Worm (Caenorhabditis elegans): Measurements from ENCODE around the gene B0280.7.

B0280.7 gene

DNA sequence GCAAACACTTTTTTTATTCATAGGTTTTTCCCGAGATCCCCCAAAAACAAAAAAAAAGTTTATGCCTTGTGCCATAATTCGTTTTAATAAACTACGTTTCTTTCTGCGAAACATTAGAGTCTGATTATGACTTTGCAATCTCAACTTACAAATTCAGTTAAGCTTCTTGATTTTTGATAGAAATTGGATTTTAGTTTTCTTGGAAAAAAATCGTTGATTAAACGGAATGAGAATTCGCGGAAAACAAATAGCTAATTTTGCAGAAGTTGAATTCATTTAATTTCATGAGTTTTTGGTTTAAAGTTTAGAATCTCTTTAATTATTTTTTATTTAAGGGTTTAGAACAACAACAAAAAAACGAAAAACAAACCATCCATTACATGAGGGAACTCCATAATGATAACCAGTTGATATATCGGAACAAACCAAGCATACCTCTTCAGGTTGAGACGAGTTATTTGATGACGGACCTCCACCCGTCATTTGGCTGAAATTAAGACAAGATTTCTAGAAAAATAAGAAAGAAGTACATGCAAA lies 3.3 kb upstream of the B0280.7 start, which contains the start of gene nhr-10:
TSS of gene nhr-10 (minus strand) at position 487 of the 537 bp plus-strand sequence.
- no peak for TF ChIP-seq lin-39 (tag; optimal IDR thresholded peaks at IDR 0.05)
- no peak for TF ChIP-seq nhr-12 (tag; optimal IDR thresholded peaks at IDR 0.05)
- TF ChIP-seq sma-9 (GFP tag; optimal IDR thresholded peaks at IDR 0.05), result peak; percentile 37
- TF ChIP-seq sma-9 (tag; optimal IDR thresholded peaks at IDR 0.05), result no peak
- peak; percentile 81 for TF ChIP-seq nhr-21 (tag; optimal IDR thresholded peaks at IDR 0.05)
- no peak for TF ChIP-seq lin-11 (tag; optimal IDR thresholded peaks at IDR 0.05)
- TF ChIP-seq nhr-129 (tag; optimal IDR thresholded peaks at IDR 0.05), result no peak
- peak; percentile 13 for TF ChIP-seq ztf-4 (tag; optimal IDR thresholded peaks at IDR 0.05)
- peak; percentile 11 for TF ChIP-seq crh-2 (tag; optimal IDR thresholded peaks at IDR 0.05)
- no peak for TF ChIP-seq ztf-1 (GFP tag; conservative IDR thresholded peaks at IDR 0.05)
- peak; percentile 61 for TF ChIP-seq dmd-4 (tag; optimal IDR thresholded peaks at IDR 0.05)
- TF ChIP-seq lsy-2 (tag; optimal IDR thresholded peaks at IDR 0.05), result peak in 1 of 2 experiments; percentile 40

DNA sequence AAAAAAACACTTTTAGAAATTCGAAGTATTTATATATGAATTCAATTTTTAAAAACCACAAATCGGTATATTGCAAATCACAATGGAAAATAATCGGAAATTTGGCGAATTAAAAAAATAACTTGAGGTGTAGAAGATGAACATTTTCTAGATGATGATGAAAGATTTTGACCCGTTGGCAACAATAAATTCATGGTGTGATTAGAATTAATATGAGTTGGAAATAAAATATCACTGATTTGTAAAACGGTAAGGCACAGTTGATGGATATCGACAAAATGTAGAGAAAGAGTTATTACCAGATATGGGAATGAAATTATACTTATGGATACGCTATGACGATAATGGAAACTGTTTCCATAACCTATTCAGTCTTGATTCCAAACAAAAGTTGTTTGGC lies 592 bp upstream of the B0280.7 start:
- TF ChIP-seq mbf-1 (tag; optimal IDR thresholded peaks at IDR 0.05) (no peak), R02D3.7 (tag; optimal IDR thresholded peaks at IDR 0.05) (no peak), unc-55 (GFP tag; optimal IDR thresholded peaks at IDR 0.05) (no peak), nhr-25 (tag; optimal IDR thresholded peaks at IDR 0.05) (no peak), ztf-4 (tag; optimal IDR thresholded peaks at IDR 0.05) (no peak), ama-1 (optimal IDR thresholded peaks at IDR 0.05) (no peak), unc-39 (tag; optimal IDR thresholded peaks at IDR 0.05) (no peak), alr-1 (tag; optimal IDR thresholded peaks at IDR 0.05) (no peak), peb-1 (tag; optimal IDR thresholded peaks at IDR 0.05) (no peak), nhr-10 (tag; optimal IDR thresholded peaks at IDR 0.05) (no peak)

DNA sequence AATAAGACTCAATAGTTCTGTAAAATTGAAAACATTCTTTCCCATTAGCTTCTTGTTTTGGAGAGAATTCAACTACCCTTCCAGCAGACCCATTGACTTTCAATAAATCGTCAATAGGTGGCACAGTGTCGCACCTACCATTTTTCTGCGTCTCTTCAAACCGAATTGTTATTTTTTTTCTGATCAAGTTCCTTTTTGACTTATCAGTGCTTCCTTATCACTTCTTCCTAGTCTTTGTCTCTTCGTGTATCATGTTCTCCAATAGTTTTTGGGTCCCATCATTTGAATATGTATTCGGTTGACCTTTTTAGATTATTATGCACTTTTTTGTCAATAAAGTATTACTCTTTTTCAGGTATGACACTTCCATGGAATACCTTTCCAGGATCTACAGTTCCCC lies 3.7 kb downstream of the B0280.7 start, which contains the start of gene odd-1:
TSS of gene odd-1 (plus strand) at position 349 of the 400 bp plus-strand sequence.
- TF ChIP-seq alr-1 (tag; optimal IDR thresholded peaks at IDR 0.05) (no peak), fos-1 (tag; optimal IDR thresholded peaks at IDR 0.05) (peak; percentile 28), blmp-1 (tag; optimal IDR thresholded peaks at IDR 0.05; ENCODE audit: insufficient read depth) (no peak), nhr-10 (tag; optimal IDR thresholded peaks at IDR 0.05) (no peak)

DNA sequence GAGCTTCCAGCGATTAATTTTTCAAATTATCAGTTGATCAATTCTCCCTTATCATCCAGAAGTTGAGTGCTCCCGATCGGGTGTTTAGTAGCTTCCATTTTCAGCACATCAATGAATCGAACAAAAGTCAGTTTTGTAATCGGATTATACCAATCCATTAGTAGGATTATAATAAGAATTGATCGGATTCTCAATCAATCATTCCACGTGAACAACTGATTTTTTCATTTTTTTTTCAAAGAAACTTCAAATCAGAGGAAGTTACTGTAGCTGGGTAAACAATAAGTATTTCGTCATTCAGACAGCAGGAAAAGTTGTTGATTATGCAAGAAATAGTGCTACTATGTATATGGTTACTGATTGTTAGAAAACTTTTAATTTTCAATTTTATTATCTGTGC lies 4.8 kb downstream of the B0280.7 start:
- TF ChIP-seq fos-1 (tag; optimal IDR thresholded peaks at IDR 0.05), result peak; percentile 43
- TF ChIP-seq nhr-6 (tag; optimal IDR thresholded peaks at IDR 0.05), result no peak

DNA sequence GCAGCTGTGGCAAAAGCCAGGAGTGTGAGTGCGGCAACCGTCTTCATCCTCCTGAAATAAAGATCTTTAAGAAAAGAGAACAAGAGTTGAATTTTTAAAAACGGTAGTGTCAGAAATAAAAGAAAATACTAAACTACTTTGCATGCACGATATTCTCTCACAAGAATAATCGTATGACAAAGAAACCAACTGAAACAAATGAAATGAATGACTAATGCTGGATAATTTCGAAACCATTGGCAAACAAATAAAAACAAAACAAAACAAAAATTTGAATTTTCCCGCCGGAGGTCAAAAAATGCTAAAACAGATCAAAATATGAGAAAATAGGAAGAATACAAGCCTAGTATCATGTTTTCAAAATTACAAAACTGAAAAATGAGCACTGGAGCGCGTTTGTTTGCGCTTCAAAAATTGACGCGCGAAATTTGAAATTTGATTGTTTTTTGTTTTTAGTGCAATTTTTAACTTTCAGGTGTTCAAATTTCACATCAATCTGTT lies 7.7 kb downstream of the B0280.7 start, which contains the start of gene cpg-2:
TSS of gene cpg-2 (minus strand) at position 51 of the 501 bp plus-strand sequence.
- TF ChIP-seq peb-1 (tag; optimal IDR thresholded peaks at IDR 0.05), result no peak

DNA sequence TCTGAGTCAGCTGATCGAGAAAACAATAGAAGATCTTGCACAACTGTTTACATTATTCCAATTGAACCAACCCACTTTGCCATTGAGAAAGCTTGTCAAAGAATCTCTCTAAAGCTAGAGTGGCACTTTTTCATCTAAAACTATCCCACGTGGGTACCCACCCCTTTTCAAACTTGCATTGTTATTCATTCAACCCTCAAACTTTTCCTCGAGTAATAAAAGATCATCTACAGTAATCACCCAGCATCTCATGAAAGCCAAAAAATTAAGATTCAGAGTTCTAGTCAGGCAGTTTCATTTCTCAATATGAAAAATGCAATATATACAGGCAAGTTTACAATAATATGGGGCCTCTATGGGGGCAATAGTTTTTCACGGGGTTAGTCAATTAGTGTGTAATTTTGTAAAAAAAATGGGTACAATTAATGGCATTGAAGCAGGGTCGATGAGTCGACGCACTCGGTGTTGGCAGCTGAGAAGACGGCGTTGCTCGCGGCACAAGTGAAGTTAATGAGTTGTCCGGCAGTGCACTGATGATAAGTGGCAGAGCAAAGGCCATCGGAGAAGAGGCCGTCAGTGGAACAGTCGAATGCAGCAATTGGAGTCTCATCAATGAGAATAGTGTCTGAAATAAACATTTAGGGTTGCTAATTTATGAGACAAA lies 9.7 kb downstream of the B0280.7 start:
- TF ChIP-seq egl-27 (tag; optimal IDR thresholded peaks at IDR 0.05), result no peak
- no peak for TF ChIP-seq C34F6.9 (tag; optimal IDR thresholded peaks at IDR 0.05)
- no peak for TF ChIP-seq lsy-2 (tag; optimal IDR thresholded peaks at IDR 0.05)
- no peak for TF ChIP-seq ama-1 (optimal IDR thresholded peaks at IDR 0.05)
- TF ChIP-seq lin-13 (GFP tag; optimal IDR thresholded peaks at IDR 0.05), result no peak
- TF ChIP-seq unc-62 (GFP tag; optimal IDR thresholded peaks at IDR 0.05), result no peak
- TF ChIP-seq mdl-1 (tag; optimal IDR thresholded peaks at IDR 0.05), result no peak
- TF ChIP-seq skn-1 (tag; optimal IDR thresholded peaks at IDR 0.05), result no peak
- no peak for TF ChIP-seq elt-3 (tag; optimal IDR thresholded peaks at IDR 0.05)
- TF ChIP-seq aly-2 (tag; optimal IDR thresholded peaks at IDR 0.05), result no peak
- no peak for TF ChIP-seq ceh-16 (tag; optimal IDR thresholded peaks at IDR 0.05)
- TF ChIP-seq alr-1 (tag; optimal IDR thresholded peaks at IDR 0.05), result no peak
- no peak for TF ChIP-seq blmp-1 (tag; optimal IDR thresholded peaks at IDR 0.05; ENCODE audit: insufficient read depth)
- TF ChIP-seq fos-1 (tag; optimal IDR thresholded peaks at IDR 0.05), result no peak
